Worm (Caenorhabditis elegans): Measurements from ENCODE around the gene D2096.10.
A peak's percentile ranks its signal among the peaks of the same experiment; 100 is the strongest.

Gene D2096.10

ce11 chrIV:8412538-8412937, 23.5 kb upstream of the D2096.10 start (continued):
- TF ChIP-seq D1046.2 (GFP tag; IDR thresholded peaks at IDR 0.05) (peak; percentile 88; the same call in 1 of the 2 replicates), madf-5 (GFP tag; IDR thresholded peaks at IDR 0.05) (0 out of 4 replicates have a peak, but pooled peaks of 1 of the 2 experiments have one; percentile 58), aha-1 (tag) (peak; percentile 5)

- TF ChIP-seq snpc-4 (tag; optimal IDR thresholded peaks at IDR 0.05) (no peak), daf-16 (GFP tag; optimal IDR thresholded peaks at IDR 0.05) (no peak), daf-16 (tag; optimal IDR thresholded peaks at IDR 0.05) (no peak), nhr-237 (tag; optimal IDR thresholded peaks at IDR 0.05) (no peak), fos-1 (tag; optimal IDR thresholded peaks at IDR 0.05) (no peak)
Observed at ce11 chrIV:8397814-8398213, 8.8 kb upstream of the D2096.10 start.

ce11 chrIV:8396348-8396747, 7.3 kb upstream of the D2096.10 start, which contains the start of gene timm-17B.2:
TSS of gene timm-17B.2 (plus strand) at chrIV:8396648.
- no peak for TF ChIP-seq madf-5 (GFP tag; IDR thresholded peaks at IDR 0.05)
- TF ChIP-seq php-3 (GFP tag; IDR thresholded peaks at IDR 0.05) = no peak
- TF ChIP-seq aha-1 (tag) = peak; percentile 40

ce11 chrIV:8394105-8394504, 5.1 kb upstream of the D2096.10 start, which contains the start of gene D2096.11:
TSS of gene D2096.11 (minus strand) at chrIV:8394205.
- TF ChIP-seq nhr-237 (tag; optimal IDR thresholded peaks at IDR 0.05) = no peak
- peak; percentile 33 for TF ChIP-seq aha-1 (tag)
- no peak for TF ChIP-seq hlh-30 (tag; optimal IDR thresholded peaks at IDR 0.05; ENCODE audit: insufficient read depth)
- TF ChIP-seq mdl-1 (tag; optimal IDR thresholded peaks at IDR 0.05) = no peak
- TF ChIP-seq dmd-8 (GFP tag; IDR thresholded peaks at IDR 0.05) = no peak
- TF ChIP-seq daf-8 (GFP tag; IDR thresholded peaks at IDR 0.05) = no peak
- no peak for TF ChIP-seq daf-12 (tag; optimal IDR thresholded peaks at IDR 0.05)
- no peak for TF ChIP-seq F26F4.8 (GFP tag; conservative IDR thresholded peaks at IDR 0.05)

ce11 chrIV:8385662-8386061, 3.4 kb downstream of the D2096.10 start:
- TF ChIP-seq nhr-11 (tag; optimal IDR thresholded peaks at IDR 0.05) (no peak), ZK546.5 (tag; optimal IDR thresholded peaks at IDR 0.05) (no peak), nhr-28 (tag; optimal IDR thresholded peaks at IDR 0.05) (no peak), ces-1 (GFP tag; optimal IDR thresholded peaks at IDR 0.05) (peak; percentile 90), aha-1 (tag) (peak; percentile 4), madf-5 (GFP tag; IDR thresholded peaks at IDR 0.05) (no peak), unc-62 (GFP tag; optimal IDR thresholded peaks at IDR 0.05 in 1 of 2) (peak in 1 of 2 experiments; percentile 15), unc-62 (tag; optimal IDR thresholded peaks at IDR 0.05) (no peak), snpc-1.2 (GFP tag; IDR thresholded peaks at IDR 0.05) (no peak)

ce11 chrIV:8384737-8385136, 4.3 kb downstream of the D2096.10 start:
- no peak for TF ChIP-seq zip-2 (tag; optimal IDR thresholded peaks at IDR 0.05)
- TF ChIP-seq unc-62 (GFP tag; optimal IDR thresholded peaks at IDR 0.05 in 1 of 2) = peak in 1 of 2 experiments; percentile 94
- TF ChIP-seq unc-62 (tag; optimal IDR thresholded peaks at IDR 0.05) = no peak

- no peak for TF ChIP-seq zag-1 (tag; optimal IDR thresholded peaks at IDR 0.05)
- TF ChIP-seq nhr-28 (tag; optimal IDR thresholded peaks at IDR 0.05) = no peak
- TF ChIP-seq unc-62 (GFP tag; optimal IDR thresholded peaks at IDR 0.05 in 1 of 2) = peak in 1 of 2 experiments; percentile 52
- no peak for TF ChIP-seq unc-62 (tag; optimal IDR thresholded peaks at IDR 0.05)
- no peak for TF ChIP-seq hlh-30 (tag; optimal IDR thresholded peaks at IDR 0.05; ENCODE audit: insufficient read depth)
Observed at ce11 chrIV:8382695-8383094, 6.3 kb downstream of the D2096.10 start, which contains the start of gene D2096.9. TSS of gene D2096.9 (minus strand) at chrIV:8382795.

- TF ChIP-seq fkh-10 (GFP tag; optimal IDR thresholded peaks at IDR 0.05) = no peak
- peak; percentile 77 for TF ChIP-seq dve-1 (tag; optimal IDR thresholded peaks at IDR 0.05; ENCODE audit: insufficient read depth)
- TF ChIP-seq T26A8.4 (GFP tag; IDR thresholded peaks at IDR 0.05) = no peak
- TF ChIP-seq ama-1 (optimal IDR thresholded peaks at IDR 0.05) = no peak
- peak; percentile 11 for TF ChIP-seq nhr-102 (tag; optimal IDR thresholded peaks at IDR 0.05)
- TF ChIP-seq madf-9 (GFP tag; conservative IDR thresholded peaks at IDR 0.05) = no peak
- no peak for TF ChIP-seq ceh-20 (GFP tag; IDR thresholded peaks at IDR 0.05)
- no peak for TF ChIP-seq unc-39 (tag; optimal IDR thresholded peaks at IDR 0.05)
- TF ChIP-seq daf-16 (GFP tag; optimal IDR thresholded peaks at IDR 0.05) = peak in 1 of 2 experiments; percentile 47
- peak; percentile 81 for TF ChIP-seq daf-16 (tag; optimal IDR thresholded peaks at IDR 0.05)
- no peak for TF ChIP-seq daf-19 (GFP tag; conservative IDR thresholded peaks at IDR 0.05)
- no peak; the same call in 1 of the 2 replicates for TF ChIP-seq mdt-29 (GFP tag; IDR thresholded peaks at IDR 0.05)
- no peak for TF ChIP-seq ceh-28 (tag; optimal IDR thresholded peaks at IDR 0.05)
- TF ChIP-seq ces-1 (GFP tag; optimal IDR thresholded peaks at IDR 0.05) = no peak
- TF ChIP-seq pqm-1 (tag; optimal IDR thresholded peaks at IDR 0.05) = peak; percentile 92
- TF ChIP-seq F44E2.7 (GFP tag; IDR thresholded peaks at IDR 0.05) = no peak
- TF ChIP-seq sdz-12 (GFP tag; optimal IDR thresholded peaks at IDR 0.05) = no peak
Observed at ce11 chrIV:8380266-8380850, 8.7 kb downstream of the D2096.10 start.

Data from whole organism, L4 larva.